Fruit fly (Drosophila melanogaster) S2 (cell line): ENCODE results near the gene Jhbp6.

Experiments
- CG8478 ChIP-seq: fragments of >200 bp; optimal IDR thresholded peaks from 2 replicates; lab custom pipeline; 2018
- CTCF ChIP-seq, 2 experiments: fragments of >200 bp; optimal IDR thresholded peaks; 2 replicates each; lab custom pipeline; 2018

DNA sequence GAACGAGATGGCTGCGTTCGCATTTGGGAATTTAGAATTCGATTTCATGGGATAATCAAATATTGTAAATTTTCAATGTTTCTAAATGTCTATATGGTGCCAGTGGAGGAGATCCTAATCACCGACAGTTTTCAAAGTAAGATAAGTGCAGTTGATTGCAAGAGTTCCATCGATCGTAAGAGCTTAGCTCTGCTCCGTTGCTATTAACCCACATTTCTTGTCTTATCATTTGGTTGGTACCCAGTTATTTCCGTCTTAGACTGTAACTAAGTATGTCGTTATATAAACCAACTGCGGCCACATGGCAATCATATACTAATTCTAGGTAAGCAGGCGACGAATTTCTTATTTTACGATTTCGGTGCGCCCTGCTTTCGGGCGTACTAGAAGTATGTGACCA is 418 bp downstream of the Jhbp6 start:
- TF ChIP-seq CTCF (optimal IDR thresholded peaks at IDR 0.05; lab: Kevin White, UChicago) (no peak), CG8478 (lab: Kevin White, UChicago) (no peak)
